Worm (Caenorhabditis elegans): ENCODE data around the gene Y62H9A.11.

Gene Y62H9A.11

DNA sequence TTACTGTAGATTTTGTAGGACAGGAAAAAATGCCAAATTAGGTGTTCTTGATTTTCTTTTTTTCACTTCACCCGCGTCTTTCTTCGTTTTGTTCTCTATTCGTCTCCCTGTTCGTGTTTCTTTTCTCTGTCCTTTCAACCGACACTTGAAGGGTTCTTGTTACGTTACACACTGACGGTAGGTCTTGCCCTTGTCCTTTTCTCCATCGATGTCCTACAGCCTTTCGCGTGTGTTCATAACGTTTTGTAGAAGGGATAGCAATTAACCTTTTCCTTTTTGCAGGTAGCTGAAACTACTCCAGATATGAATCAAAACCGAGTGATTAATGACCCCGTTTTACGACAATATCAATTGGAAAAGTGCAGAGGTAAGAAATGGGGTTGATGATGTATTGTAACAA, 17.0 kb upstream of the Y62H9A.11 start, which contains the start of gene F55G7.1 (continued):
- TF ChIP-seq blmp-1 (tag; optimal IDR thresholded peaks at IDR 0.05) (peak; percentile 32), hpl-2 (GFP tag; optimal IDR thresholded peaks at IDR 0.05) (peak; percentile 13), unc-86 (tag; optimal IDR thresholded peaks at IDR 0.05) (no peak), egl-27 (tag; optimal IDR thresholded peaks at IDR 0.05) (no peak), efl-3 (GFP tag; optimal IDR thresholded peaks at IDR 0.05) (no peak), tlp-1 (tag; optimal IDR thresholded peaks at IDR 0.05) (no peak), mep-1 (tag; optimal IDR thresholded peaks at IDR 0.05) (peak; percentile 65), C16A3.4 (tag; optimal IDR thresholded peaks at IDR 0.05) (peak; percentile 52), ceh-8 (GFP tag; optimal IDR thresholded peaks at IDR 0.05) (no peak), irx-1 (tag; optimal IDR thresholded peaks at IDR 0.05) (peak; percentile 32), dpl-1 (GFP tag; optimal IDR thresholded peaks at IDR 0.05) (no peak), nhr-77 (tag; optimal IDR thresholded peaks at IDR 0.05) (peak; percentile 3), nhr-90 (tag; optimal IDR thresholded peaks at IDR 0.05; ENCODE audit: poor library complexity) (peak; percentile 72), nhr-11 (tag; optimal IDR thresholded peaks at IDR 0.05) (no peak), sptf-1 (tag; optimal IDR thresholded peaks at IDR 0.05) (no peak), skn-1 (tag; optimal IDR thresholded peaks at IDR 0.05) (peak; percentile 22), ztf-4 (tag; optimal IDR thresholded peaks at IDR 0.05) (peak; percentile 31), dsc-1 (tag; optimal IDR thresholded peaks at IDR 0.05) (peak; percentile 71), nhr-84 (tag; optimal IDR thresholded peaks at IDR 0.05) (no peak), mab-9 (GFP tag; IDR thresholded peaks at IDR 0.05) (no peak), ces-1 (GFP tag; optimal IDR thresholded peaks at IDR 0.05) (no peak), alr-1 (tag; optimal IDR thresholded peaks at IDR 0.05; ENCODE audit: borderline replicate concordance) (no peak), nhr-19 (GFP tag; conservative IDR thresholded peaks at IDR 0.05) (peak; percentile 61), ceh-82 (tag; optimal IDR thresholded peaks at IDR 0.05) (peak in 2 of 3 experiments; percentile 17 to 54), nhr-71 (tag; optimal IDR thresholded peaks at IDR 0.05) (peak; percentile 49), ztf-11 (tag; optimal IDR thresholded peaks at IDR 0.05) (no peak), xbp-1 (tag; optimal IDR thresholded peaks at IDR 0.05) (peak; percentile 44), egl-13 (tag; optimal IDR thresholded peaks at IDR 0.05) (no peak), nhr-20 (tag; optimal IDR thresholded peaks at IDR 0.05) (peak; percentile 52), jun-1 (tag; optimal IDR thresholded peaks at IDR 0.05) (peak; percentile 78), lin-14 (GFP tag; optimal IDR thresholded peaks at IDR 0.05) (peak; percentile 51), lin-35 (GFP tag; optimal IDR thresholded peaks at IDR 0.05) (peak in 1 of 2 experiments; percentile 67), grh-1 (GFP tag; IDR thresholded peaks at IDR 0.05) (no peak), unc-130 (tag; optimal IDR thresholded peaks at IDR 0.05) (no peak), zag-1 (tag; optimal IDR thresholded peaks at IDR 0.05) (no peak), snu-23 (GFP tag; optimal IDR thresholded peaks at IDR 0.05) (peak; percentile 79)

- TF ChIP-seq nhr-20 (tag; optimal IDR thresholded peaks at IDR 0.05) (no peak), ceh-8 (GFP tag; optimal IDR thresholded peaks at IDR 0.05) (peak; percentile 60), pqm-1 (tag; optimal IDR thresholded peaks at IDR 0.05) (no peak), nhr-84 (tag; optimal IDR thresholded peaks at IDR 0.05) (no peak), dsc-1 (tag; optimal IDR thresholded peaks at IDR 0.05) (peak; percentile 72), lin-14 (GFP tag; optimal IDR thresholded peaks at IDR 0.05) (peak; percentile 22)
Observed at ce11 chrX:11920723-11921283, 13.6 kb upstream of the Y62H9A.11 start, which contains the start of gene Y62H9A.14. Gene Y62H9A.14 (plus strand): TSS chrX:11921233.

- TF ChIP-seq nhr-237 (tag; optimal IDR thresholded peaks at IDR 0.05) (no peak), C16A3.4 (tag; optimal IDR thresholded peaks at IDR 0.05) (no peak), jun-1 (tag; optimal IDR thresholded peaks at IDR 0.05) (no peak), mdl-1 (tag; optimal IDR thresholded peaks at IDR 0.05) (no peak), nhr-20 (tag; optimal IDR thresholded peaks at IDR 0.05) (no peak), dpl-1 (GFP tag; optimal IDR thresholded peaks at IDR 0.05) (no peak), blmp-1 (tag; optimal IDR thresholded peaks at IDR 0.05) (no peak), ces-1 (GFP tag; optimal IDR thresholded peaks at IDR 0.05) (no peak)
Observed at ce11 chrX:11917994-11918393, 10.8 kb upstream of the Y62H9A.11 start, which contains the start of gene Y62H9A.16. Gene Y62H9A.16 (plus strand): TSS chrX:11918294.

Data from whole organism, L1 larva.